Worm (Caenorhabditis elegans) whole organism, L4 larva: ENCODE measurements around the gene nhr-26.
A peak's percentile ranks its signal among the peaks of the same experiment; 100 is the strongest.

Experiments
- D1046.2 ChIP-seq: fragments of 200-800 bp; sonication (Bioruptor generic); IDR thresholded peaks from 2 replicates; pipeline ENCODE4 v1.3.6; 2022; ENCODE audit warnings: missing genetic modification characterization, missing compliant biosample characterization
- aha-1 ChIP-seq: fragments of 150-350 bp; peaks from one replicate; lab custom pipeline; 2014; ENCODE audit warnings: missing biosample characterization, missing genetic modification characterization
- arid-1 ChIP-seq: fragments of 200-800 bp; sonication (Bioruptor generic); conservative IDR thresholded peaks from 2 replicates; pipeline ENCODE4 v1.3.6; 2022; ENCODE audit warnings: missing genetic modification reagents, missing genetic modification characterization, missing compliant biosample characterization
- daf-19 ChIP-seq: fragments of 200-800 bp; sonication (Bioruptor generic); conservative IDR thresholded peaks from 2 replicates; pipeline ENCODE4 v1.3.6; 2022; ENCODE audit warnings: missing genetic modification characterization, missing compliant biosample characterization
- daf-8 ChIP-seq: fragments of 200-800 bp; sonication (Bioruptor generic); IDR thresholded peaks from 2 replicates; pipeline ENCODE4 v1.3.6; 2022; ENCODE audit warnings: missing genetic modification characterization, missing compliant biosample characterization
- dmd-6 ChIP-seq: fragments of 200-800 bp; sonication (Bioruptor generic); IDR thresholded peaks from 2 replicates; pipeline ENCODE4 v1.3.6; 2022; ENCODE audit warnings: missing genetic modification reagents, missing genetic modification characterization, missing compliant biosample characterization
- dmd-9 ChIP-seq: fragments of 200-800 bp; sonication (Bioruptor generic); IDR thresholded peaks from 2 replicates; pipeline ENCODE4 v1.3.6; 2022; ENCODE audit warnings: missing genetic modification reagents, missing genetic modification characterization, missing compliant biosample characterization
- dve-1 ChIP-seq: sonication (generic microtip); optimal IDR thresholded peaks from 2 replicates; lab custom pipeline; 2017; ENCODE audit warnings: antibody characterized with exemption, mild to moderate bottlenecking, missing genetic modification characterization, missing compliant biosample characterization; ENCODE audit not compliant: insufficient read depth
- egl-43 ChIP-seq: fragments of 200-800 bp; sonication (Bioruptor generic); IDR thresholded peaks from 2 replicates; pipeline ENCODE4 v1.3.6; 2022; ENCODE audit warnings: missing genetic modification reagents, missing genetic modification characterization, missing compliant biosample characterization
- fkh-10 ChIP-seq: fragments of 150-350 bp; optimal IDR thresholded peaks from 2 replicates; lab custom pipeline; 2014; ENCODE audit warnings: missing biosample characterization, missing genetic modification reagents, missing genetic modification characterization
- lin-13 ChIP-seq: fragments of 150-350 bp; optimal IDR thresholded peaks from 2 replicates; lab custom pipeline; 2014; ENCODE audit warnings: missing biosample characterization, missing genetic modification reagents, missing genetic modification characterization
- lin-15B ChIP-seq: fragments of 150-350 bp; sonication (generic microtip); optimal IDR thresholded peaks from 3 replicates; lab custom pipeline; 2014; ENCODE audit warnings: missing biosample characterization, missing genetic modification characterization
- lir-3 ChIP-seq: sonication (generic microtip); optimal IDR thresholded peaks from 2 replicates; lab custom pipeline; 2016; ENCODE audit warnings: mild to moderate bottlenecking, missing genetic modification characterization, missing compliant biosample characterization
- mes-2 ChIP-seq: sonication (generic microtip); optimal IDR thresholded peaks from 2 replicates; lab custom pipeline; 2016; ENCODE audit warnings: missing genotype, mild to moderate bottlenecking, missing genetic modification characterization, missing compliant biosample characterization; ENCODE audit not compliant: poor library complexity, severe bottlenecking
- mxl-2 ChIP-seq: fragments of 200-800 bp; sonication (Bioruptor generic); conservative IDR thresholded peaks from 2 replicates; pipeline ENCODE4 v1.3.6; 2022; ENCODE audit warnings: missing genetic modification reagents, missing genetic modification characterization, missing compliant biosample characterization
- mxl-3 ChIP-seq: fragments of 200-800 bp; sonication (Bioruptor generic); optimal IDR thresholded peaks from 2 replicates; lab custom pipeline; 2018; ENCODE audit warnings: mild to moderate bottlenecking, missing genetic modification characterization, missing compliant biosample characterization
- nhr-102 ChIP-seq: sonication (generic microtip); optimal IDR thresholded peaks from 2 replicates; lab custom pipeline; 2016; ENCODE audit warnings: mild to moderate bottlenecking, missing genetic modification characterization, moderate library complexity, missing compliant biosample characterization
- nhr-111 ChIP-seq: fragments of 200-800 bp; sonication (Bioruptor generic); optimal IDR thresholded peaks from 2 replicates; lab custom pipeline; 2018; ENCODE audit warnings: mild to moderate bottlenecking, missing genetic modification characterization, missing compliant biosample characterization
- nhr-28 ChIP-seq: fragments of 150-350 bp; optimal IDR thresholded peaks from 2 replicates; lab custom pipeline; 2014; ENCODE audit warnings: missing biosample characterization, missing genetic modification characterization
- nhr-6 ChIP-seq: fragments of 150-350 bp; optimal IDR thresholded peaks from 2 replicates; lab custom pipeline; 2014; ENCODE audit warnings: missing biosample characterization, missing genetic modification characterization
- php-3 ChIP-seq: fragments of 200-800 bp; sonication (Bioruptor generic); IDR thresholded peaks from 2 replicates; pipeline ENCODE4 v1.3.6; 2022; ENCODE audit warnings: missing genetic modification reagents, missing genetic modification characterization, missing compliant biosample characterization
- pqm-1 ChIP-seq: sonication (generic microtip); optimal IDR thresholded peaks from 2 replicates; lab custom pipeline; 2017; ENCODE audit warnings: missing biosample characterization, missing genetic modification characterization
- saeg-2 ChIP-seq: fragments of 200-800 bp; sonication (Bioruptor generic); IDR thresholded peaks from 2 replicates; pipeline ENCODE4 v1.3.6; 2022; ENCODE audit warnings: missing genetic modification reagents, missing genetic modification characterization, missing compliant biosample characterization
- sdz-12 ChIP-seq: fragments of 200-800 bp; sonication (Bioruptor generic); optimal IDR thresholded peaks from 2 replicates; lab custom pipeline; 2018; ENCODE audit warnings: mild to moderate bottlenecking, missing genetic modification characterization, missing compliant biosample characterization
- snpc-1.2 ChIP-seq: fragments of 200-800 bp; sonication (Bioruptor generic); IDR thresholded peaks from 2 replicates; pipeline ENCODE4 v1.3.6; 2022; ENCODE audit warnings: missing genetic modification reagents, missing genetic modification characterization, missing compliant biosample characterization
- spr-1 ChIP-seq: sonication (generic microtip); optimal IDR thresholded peaks from 2 replicates; lab custom pipeline; 2016; ENCODE audit warnings: mild to moderate bottlenecking, missing genetic modification characterization, missing compliant biosample characterization
- spr-3 ChIP-seq: fragments of 200-800 bp; sonication (Bioruptor generic); optimal IDR thresholded peaks from 2 replicates; lab custom pipeline; 2018; ENCODE audit warnings: mild to moderate bottlenecking, missing genetic modification characterization, missing compliant biosample characterization
- tag-97 ChIP-seq: fragments of 200-800 bp; sonication (Bioruptor generic); IDR thresholded peaks from 2 replicates; pipeline ENCODE4 v1.3.6; 2022; ENCODE audit warnings: missing genetic modification characterization, missing compliant biosample characterization
- unc-39 ChIP-seq: sonication (generic microtip); optimal IDR thresholded peaks from 2 replicates; lab custom pipeline; 2017; ENCODE audit warnings: missing biosample characterization, missing genetic modification characterization
- unc-62 ChIP-seq, 3 experiments: fragments of 150-350 bp in 1 of 3; sonication (generic microtip); optimal IDR thresholded peaks in 2 of 3; peaks in 1 of 3; 1 replicate in 1 of 3; 2 replicates in 2 of 3; lab custom pipeline; 2014 to 2017; ENCODE audit warnings: missing biosample characterization in 3 of 3, missing genetic modification characterization in 3 of 3, missing genetic modification reagents in 3 of 3, missing genotype in 1 of 3
- zfp-2 ChIP-seq: sonication (generic microtip); optimal IDR thresholded peaks from 2 replicates; lab custom pipeline; 2016; ENCODE audit warnings: mild to moderate bottlenecking, missing genetic modification characterization, missing compliant biosample characterization

Gene nhr-26

DNA sequence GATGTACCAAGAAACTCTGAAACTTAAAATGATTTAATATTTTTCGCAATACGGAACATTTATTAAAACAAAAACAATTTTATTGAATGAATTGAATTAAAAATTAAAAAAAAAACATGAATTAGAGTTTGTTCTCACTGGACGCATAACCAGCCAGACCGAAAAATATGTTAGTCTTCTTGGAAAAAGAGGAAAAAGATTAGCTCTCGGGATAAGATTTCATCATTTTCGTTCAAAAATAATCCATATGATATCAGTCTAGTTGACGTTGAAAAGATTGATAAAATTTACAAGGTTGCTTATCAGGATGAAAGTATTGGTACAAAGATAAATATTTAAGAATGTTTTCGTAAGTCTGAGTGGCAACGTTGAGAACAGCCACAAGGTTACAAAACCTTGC lies at the start of gene nhr-26:
Gene nhr-26 (minus strand): TSS at position 10 of the 400 bp plus-strand sequence.
- TF ChIP-seq daf-19 (GFP tag; lab: Robert Waterston, UW) (no peak), lir-3 (no peak), unc-39 (tag; lab: Kevin White, UChicago) (no peak), spr-1 (tag; lab: Kevin White, UChicago) (no peak), daf-8 (no peak), dve-1 (tag; lab: Kevin White, UChicago) (no peak), nhr-102 (no peak), lin-13 (GFP tag; lab: Kevin White, UChicago) (no peak), arid-1 (GFP tag; lab: Robert Waterston, UW) (no peak), pqm-1 (no peak), egl-43 (GFP tag; lab: Robert Waterston, UW) (no peak), mxl-2 (GFP tag; lab: Robert Waterston, UW) (no peak), nhr-6 (tag; lab: Kevin White, UChicago) (no peak), dmd-9 (GFP tag; lab: Robert Waterston, UW) (no peak), spr-3 (no peak), tag-97 (no peak), unc-62 (GFP tag; optimal IDR thresholded peaks at IDR 0.05 in 1 of 2; lab: Kevin White, UChicago) (no peak), unc-62 (tag; optimal IDR thresholded peaks at IDR 0.05; lab: Kevin White, UChicago) (no peak), nhr-111 (GFP tag; lab: Kevin White, UChicago) (no peak), lin-15B (tag; lab: Kevin White, UChicago) (no peak)

DNA sequence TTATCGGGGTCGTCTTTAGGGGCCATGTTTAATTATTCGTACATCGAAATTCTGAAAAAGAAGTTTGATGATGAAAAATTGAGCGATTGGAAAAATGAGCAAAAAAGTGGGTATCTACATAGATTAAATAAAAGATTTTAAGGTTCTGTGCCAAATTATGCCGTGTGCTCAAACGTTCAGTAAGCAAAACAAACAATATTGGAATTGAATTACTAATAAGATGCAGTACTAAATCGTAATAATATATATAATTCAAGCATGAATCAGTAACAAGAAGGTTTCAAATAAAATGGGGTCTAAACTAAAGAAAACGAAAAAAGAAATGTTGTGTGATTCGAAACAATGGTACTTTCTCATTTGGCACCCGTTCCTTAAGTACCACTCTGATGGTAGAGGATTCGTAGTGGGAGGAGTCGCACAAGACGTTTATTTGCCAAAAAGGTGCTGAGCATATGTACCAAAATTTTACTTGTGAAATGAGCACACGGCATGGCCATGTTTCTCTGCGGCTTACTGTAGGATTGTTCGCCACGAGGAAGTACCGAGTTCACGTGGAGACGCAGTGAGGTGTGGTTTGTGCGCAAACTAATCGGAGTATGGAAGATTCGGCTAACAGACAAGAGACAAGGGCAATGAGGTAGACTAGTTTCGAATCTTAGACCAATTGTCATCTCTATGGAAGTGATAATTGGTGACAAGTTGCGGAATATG lies 49.4 kb upstream of the nhr-26 start, which contains the start of gene pgp-14:
Gene pgp-14 (minus strand): TSS at position 51 of the 711 bp plus-strand sequence.
- TF ChIP-seq egl-43 (GFP tag; lab: Robert Waterston, UW) = 0 out of 2 replicates have a peak, but pooled peaks have one; percentile 27
- TF ChIP-seq sdz-12 = no peak
- TF ChIP-seq mes-2 (tag; lab: Kevin White, UChicago) = no peak
- TF ChIP-seq saeg-2 = no peak
- no peak for TF ChIP-seq mxl-3 (GFP tag; lab: Kevin White, UChicago)
- no peak for TF ChIP-seq snpc-1.2 (GFP tag; lab: Robert Waterston, UW)
- no peak for TF ChIP-seq D1046.2 (GFP tag; lab: Robert Waterston, UW)

DNA sequence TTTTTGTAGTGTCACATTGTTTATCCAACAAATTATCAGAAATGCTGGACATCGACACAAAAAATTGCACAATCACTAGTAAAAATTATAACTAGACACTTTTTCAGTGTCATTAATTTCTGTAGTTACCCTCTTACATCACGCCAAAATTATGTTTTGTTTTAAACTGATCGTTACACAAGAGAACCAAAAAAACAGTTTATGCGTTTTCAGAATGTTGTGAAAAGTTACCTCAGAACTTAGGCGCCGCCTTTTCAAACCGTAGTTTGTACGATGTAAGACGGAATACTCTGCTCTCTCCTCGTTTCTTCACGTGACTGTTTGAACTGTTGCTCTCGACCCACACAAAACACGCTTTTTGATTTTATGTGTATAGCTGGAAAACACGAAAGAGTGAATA lies 38.2 kb upstream of the nhr-26 start, which contains the start of gene pgp-13:
Gene pgp-13 (plus strand): TSS at position 301 of the 400 bp plus-strand sequence.
- TF ChIP-seq aha-1 (peak; percentile 12), nhr-28 (peak; percentile 31), dmd-6 (GFP tag; lab: Robert Waterston, UW) (0 out of 2 replicates have a peak, but pooled peaks have one; percentile 27), fkh-10 (GFP tag; lab: Kevin White, UChicago) (no peak)

DNA sequence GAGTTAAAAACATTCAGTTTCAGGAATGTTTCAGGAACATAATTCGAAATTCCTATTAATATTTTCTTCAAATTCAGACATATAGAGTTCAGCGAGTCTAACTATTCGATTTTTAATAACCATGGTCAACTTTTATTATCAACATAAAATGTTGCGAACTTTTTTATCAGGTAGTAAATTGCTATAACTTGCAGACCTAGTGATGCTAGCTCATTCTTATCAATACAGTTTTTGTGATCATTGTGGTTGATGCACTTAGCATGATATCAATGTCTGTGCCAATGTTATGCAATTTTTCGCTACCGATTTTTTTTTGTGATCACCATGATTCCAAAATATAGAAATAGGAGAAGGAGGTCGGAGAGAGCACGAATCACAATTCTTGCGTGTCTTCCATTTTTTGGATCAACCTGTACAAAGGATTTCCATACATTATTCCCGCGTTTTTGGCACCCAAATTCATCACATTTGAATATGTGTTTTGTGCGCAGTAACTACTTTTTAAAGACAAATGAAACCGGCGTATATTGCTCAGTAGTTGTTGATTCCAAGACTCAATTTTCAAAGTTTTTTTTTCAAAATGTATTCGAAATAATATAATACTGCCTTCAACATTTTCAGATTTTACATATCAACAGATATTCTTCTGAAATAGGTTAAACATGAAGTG lies 31.1 kb upstream of the nhr-26 start, which contains the start of gene pgp-12:
Gene pgp-12 (plus strand): TSS at position 620 of the 670 bp plus-strand sequence.
- TF ChIP-seq zfp-2 (tag; lab: Kevin White, UChicago) (no peak), php-3 (GFP tag; lab: Robert Waterston, UW) (peak; percentile 65), fkh-10 (GFP tag; lab: Kevin White, UChicago) (no peak), nhr-28 (peak; percentile 41), dmd-6 (GFP tag; lab: Robert Waterston, UW) (peak; percentile 47), mes-2 (tag; lab: Kevin White, UChicago) (no peak), mxl-2 (GFP tag; lab: Robert Waterston, UW) (no peak)
- TF ChIP-seq, all 104 proteins: peak for 3
